Worm (Caenorhabditis elegans): ENCODE measurements around the gene nep-25.

DNA sequence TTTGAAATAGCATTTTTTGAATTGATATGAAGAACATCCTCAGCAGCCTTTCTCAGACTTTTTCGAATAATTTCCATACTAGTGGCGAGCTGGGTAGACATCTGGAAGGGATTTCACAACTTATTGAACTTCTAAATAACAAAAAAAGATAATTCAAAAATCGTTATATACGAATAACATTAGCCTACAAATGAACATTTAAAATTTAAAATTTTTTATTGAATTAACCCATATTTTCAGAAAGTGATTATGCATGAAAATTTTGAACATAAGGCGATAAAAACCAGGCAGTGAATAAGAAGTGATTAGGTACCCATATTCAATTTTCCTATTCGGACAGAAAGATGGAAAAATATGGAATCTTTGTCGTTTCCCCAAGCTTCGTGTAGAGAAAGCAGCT is 13.6 kb upstream of the nep-25 start, which contains the start of gene ZK1248.11:
- TF ChIP-seq snpc-4 (tag; optimal IDR thresholded peaks at IDR 0.05) (no peak), nhr-76 (tag; optimal IDR thresholded peaks at IDR 0.05) (no peak), M03D4.4 (tag; optimal IDR thresholded peaks at IDR 0.05) (no peak), lsy-2 (tag; optimal IDR thresholded peaks at IDR 0.05) (no peak)
